Worm (Caenorhabditis elegans) whole organism, mixed stage, embryonic: ENCODE results near the gene C18B10.6.

Source experiments
- bed-3 ChIP-seq: fragments of 200-800 bp; sonication (Bioruptor generic); optimal IDR thresholded peaks from 3 replicates; lab custom pipeline; 2018; ENCODE audit warnings: mild to moderate bottlenecking, missing genetic modification characterization, moderate library complexity, missing compliant biosample characterization
- blmp-1 ChIP-seq: fragments of 150-350 bp; optimal IDR thresholded peaks from 2 replicates; lab custom pipeline; 2014; ENCODE audit warnings: missing biosample characterization, missing genetic modification characterization
- ceh-39 ChIP-seq: fragments of 150-350 bp; optimal IDR thresholded peaks from 2 replicates; lab custom pipeline; 2014; ENCODE audit warnings: missing biosample characterization, missing genetic modification characterization
- ceh-43 ChIP-seq: fragments of 200-800 bp; sonication (Bioruptor generic); optimal IDR thresholded peaks from 2 replicates; lab custom pipeline; 2018; ENCODE audit warnings: mild to moderate bottlenecking, missing genetic modification characterization, moderate library complexity, missing compliant biosample characterization
- ceh-83 ChIP-seq: fragments of 200-800 bp; sonication (Bioruptor generic); optimal IDR thresholded peaks from 2 replicates; lab custom pipeline; 2018; ENCODE audit warnings: mild to moderate bottlenecking, missing genetic modification characterization, missing compliant biosample characterization
- ces-1 ChIP-seq: fragments of 150-350 bp; optimal IDR thresholded peaks from 2 replicates; lab custom pipeline; 2014; ENCODE audit warnings: missing biosample characterization, missing genetic modification reagents, missing genetic modification characterization
- cnd-1 ChIP-seq: fragments of 200-800 bp; sonication (Bioruptor generic); optimal IDR thresholded peaks from 2 replicates; lab custom pipeline; 2018; ENCODE audit warnings: mild to moderate bottlenecking, missing genetic modification characterization, missing compliant biosample characterization
- drap-1 ChIP-seq: fragments of 200-800 bp; sonication (Bioruptor generic); optimal IDR thresholded peaks from 3 replicates; lab custom pipeline; 2018; ENCODE audit warnings: mild to moderate bottlenecking, missing genetic modification characterization, missing compliant biosample characterization
- elt-1 ChIP-seq: sonication (generic microtip); optimal IDR thresholded peaks from 2 replicates; lab custom pipeline; 2017; ENCODE audit warnings: missing genetic modification characterization, mild to moderate bottlenecking, missing compliant biosample characterization, antibody characterized with exemption, moderate library complexity, borderline replicate concordance; ENCODE audit not compliant: insufficient read depth
- elt-3 ChIP-seq: fragments of 150-350 bp; optimal IDR thresholded peaks from 2 replicates; lab custom pipeline; 2014; ENCODE audit warnings: missing biosample characterization, missing genetic modification characterization
- flh-1 ChIP-seq: fragments of 200-800 bp; sonication (Bioruptor generic); optimal IDR thresholded peaks from 2 replicates; lab custom pipeline; 2018; ENCODE audit warnings: mild to moderate bottlenecking, missing genetic modification characterization, moderate library complexity, missing compliant biosample characterization
- ham-2 ChIP-seq: fragments of 200-800 bp; sonication (Bioruptor generic); optimal IDR thresholded peaks from 2 replicates; lab custom pipeline; 2018; ENCODE audit warnings: mild to moderate bottlenecking, missing genetic modification characterization, missing compliant biosample characterization
- hlh-1 ChIP-seq: fragments of 150-350 bp; optimal IDR thresholded peaks from 2 replicates; lab custom pipeline; 2014; ENCODE audit warnings: missing biosample characterization, missing genetic modification reagents, missing genetic modification characterization
- lin-13 ChIP-seq: fragments of 150-350 bp; optimal IDR thresholded peaks from 2 replicates; lab custom pipeline; 2014; ENCODE audit warnings: missing biosample characterization, missing genetic modification characterization
- lin-32 ChIP-seq: fragments of 200-800 bp; sonication (Bioruptor generic); optimal IDR thresholded peaks from 2 replicates; lab custom pipeline; 2018; ENCODE audit warnings: mild to moderate bottlenecking, missing genetic modification characterization, missing compliant biosample characterization
- lsy-2 ChIP-seq: fragments of 150-350 bp; optimal IDR thresholded peaks from 2 replicates; lab custom pipeline; 2014; ENCODE audit warnings: missing biosample characterization, missing genetic modification characterization
- mab-5 ChIP-seq: fragments of 150-350 bp; optimal IDR thresholded peaks from 2 replicates; lab custom pipeline; 2014; ENCODE audit warnings: missing biosample characterization, missing genetic modification characterization
- mep-1 ChIP-seq: fragments of 150-350 bp; optimal IDR thresholded peaks from 2 replicates; lab custom pipeline; 2017; ENCODE audit warnings: missing biosample characterization, missing genetic modification reagents, missing genetic modification characterization, inconsistent platforms
- mls-2 ChIP-seq: sonication (generic microtip); optimal IDR thresholded peaks from 2 replicates; lab custom pipeline; 2016; ENCODE audit warnings: mild to moderate bottlenecking, missing genetic modification characterization, moderate library complexity, missing compliant biosample characterization
- nhr-2 ChIP-seq: fragments of 150-350 bp; optimal IDR thresholded peaks from 2 replicates; lab custom pipeline; 2014; ENCODE audit warnings: missing biosample characterization, missing genetic modification characterization
- nhr-237 ChIP-seq: fragments of 150-350 bp; optimal IDR thresholded peaks from 2 replicates; lab custom pipeline; 2014; ENCODE audit warnings: missing biosample characterization, missing genetic modification characterization
- nhr-28 ChIP-seq: fragments of 150-350 bp; optimal IDR thresholded peaks from 2 replicates; lab custom pipeline; 2014; ENCODE audit warnings: missing biosample characterization, missing genetic modification characterization
- pha-4 ChIP-seq: fragments of 150-350 bp; optimal IDR thresholded peaks from 2 replicates; lab custom pipeline; 2018; ENCODE audit warnings: missing biosample characterization, missing genetic modification reagents, missing genetic modification characterization
- sem-2 ChIP-seq: fragments of 200-800 bp; sonication (Bioruptor generic); optimal IDR thresholded peaks from 2 replicates; lab custom pipeline; 2018; ENCODE audit warnings: mild to moderate bottlenecking, missing genetic modification characterization, missing compliant biosample characterization
- snpc-4 ChIP-seq: fragments of 150-350 bp; optimal IDR thresholded peaks from 2 replicates; lab custom pipeline; 2014; ENCODE audit warnings: missing biosample characterization, missing genetic modification characterization
- sptf-1 ChIP-seq: sonication (generic microtip); optimal IDR thresholded peaks from 2 replicates; lab custom pipeline; 2017; ENCODE audit warnings: mild to moderate bottlenecking, missing genetic modification characterization, moderate library complexity, missing compliant biosample characterization
- tbx-8 ChIP-seq: fragments of 200-800 bp; sonication (Bioruptor generic); optimal IDR thresholded peaks from 2 replicates; lab custom pipeline; 2018; ENCODE audit warnings: mild to moderate bottlenecking, missing genetic modification characterization, moderate library complexity, missing compliant biosample characterization
- unc-120 ChIP-seq: sonication (generic microtip); optimal IDR thresholded peaks from 2 replicates; lab custom pipeline; 2017; ENCODE audit warnings: missing genetic modification characterization, missing compliant biosample characterization; ENCODE audit not compliant: poor library complexity, severe bottlenecking
- unc-39 ChIP-seq: fragments of 150-350 bp; optimal IDR thresholded peaks from 2 replicates; lab custom pipeline; 2014; ENCODE audit warnings: missing biosample characterization, missing genetic modification characterization
- unc-62 ChIP-seq: fragments of 150-350 bp; optimal IDR thresholded peaks from 2 replicates; lab custom pipeline; 2014; ENCODE audit warnings: missing biosample characterization, missing genetic modification reagents, missing genetic modification characterization
- zip-8 ChIP-seq: fragments of 150-350 bp; optimal IDR thresholded peaks from 2 replicates; lab custom pipeline; 2014; ENCODE audit warnings: missing biosample characterization, missing genetic modification characterization

Gene C18B10.6

DNA sequence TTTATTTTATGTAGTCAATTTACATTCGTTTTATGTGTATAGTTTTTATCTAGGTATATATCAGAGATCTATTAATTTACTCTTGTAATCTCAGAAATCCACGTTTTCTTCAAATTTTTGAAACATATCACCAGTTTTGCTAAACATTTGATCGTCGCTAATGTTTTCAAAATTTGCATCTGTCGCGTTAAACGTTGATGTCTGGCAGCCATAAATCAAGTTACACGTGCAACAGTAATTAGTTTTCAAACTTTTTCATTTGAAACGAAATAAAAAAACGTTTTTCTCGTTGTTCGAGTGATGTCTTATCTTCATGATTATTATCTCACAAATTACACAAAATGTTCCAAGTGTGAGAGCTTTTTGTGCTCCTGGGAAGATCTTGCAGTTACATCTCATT lies 16.6 kb upstream of the C18B10.6 start, which contains the start of gene srh-79:
Gene srh-79 (plus strand): TSS at position 301 of the 400 bp plus-strand sequence.
- no peak for TF ChIP-seq ceh-83 (GFP tag; lab: Kevin White, UChicago)
- TF ChIP-seq ham-2, result no peak
- no peak for TF ChIP-seq mls-2 (tag; lab: Kevin White, UChicago)
- TF ChIP-seq tbx-8 (GFP tag; lab: Kevin White, UChicago), result no peak
- TF ChIP-seq sem-2 (GFP tag; lab: Kevin White, UChicago), result no peak
- no peak for TF ChIP-seq unc-120
- TF ChIP-seq ces-1 (GFP tag; lab: Kevin White, UChicago), result no peak
- TF ChIP-seq cnd-1, result no peak
- no peak for TF ChIP-seq nhr-2 (tag; lab: Kevin White, UChicago)
- TF ChIP-seq pha-4 (tag; lab: Kevin White, UChicago), result no peak
- TF ChIP-seq ceh-43 (GFP tag; lab: Kevin White, UChicago), result no peak
- TF ChIP-seq nhr-237 (tag; lab: Kevin White, UChicago), result no peak
- TF ChIP-seq lin-32, result no peak

DNA sequence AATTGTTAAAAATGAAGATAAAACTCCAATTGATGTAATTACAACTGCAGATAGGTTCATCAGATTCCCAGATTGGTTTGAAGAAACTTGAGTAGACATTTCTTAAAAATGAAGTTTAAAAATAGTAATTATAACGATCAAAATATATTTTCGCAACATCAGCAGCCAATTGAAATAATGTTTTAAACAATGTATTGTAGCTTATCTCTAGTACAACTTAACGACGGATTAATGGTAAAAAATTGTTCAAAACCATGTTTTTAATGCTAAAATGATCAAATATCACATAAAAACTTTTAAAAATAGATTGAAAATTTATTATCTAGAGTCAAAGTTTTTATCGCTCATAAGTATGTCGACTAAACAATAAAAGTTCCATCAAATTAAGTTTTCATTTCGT lies 14.3 kb upstream of the C18B10.6 start, which contains the start of gene srbc-11:
Gene srbc-11 (minus strand): TSS at position 101 of the 400 bp plus-strand sequence.
- TF ChIP-seq sem-2 (GFP tag; lab: Kevin White, UChicago), result no peak
- no peak for TF ChIP-seq nhr-2 (tag; lab: Kevin White, UChicago)
- TF ChIP-seq bed-3 (GFP tag; lab: Kevin White, UChicago), result no peak
- no peak for TF ChIP-seq ceh-43 (GFP tag; lab: Kevin White, UChicago)
- TF ChIP-seq unc-39 (tag; lab: Kevin White, UChicago), result no peak
- no peak for TF ChIP-seq elt-1
- no peak for TF ChIP-seq ham-2

DNA sequence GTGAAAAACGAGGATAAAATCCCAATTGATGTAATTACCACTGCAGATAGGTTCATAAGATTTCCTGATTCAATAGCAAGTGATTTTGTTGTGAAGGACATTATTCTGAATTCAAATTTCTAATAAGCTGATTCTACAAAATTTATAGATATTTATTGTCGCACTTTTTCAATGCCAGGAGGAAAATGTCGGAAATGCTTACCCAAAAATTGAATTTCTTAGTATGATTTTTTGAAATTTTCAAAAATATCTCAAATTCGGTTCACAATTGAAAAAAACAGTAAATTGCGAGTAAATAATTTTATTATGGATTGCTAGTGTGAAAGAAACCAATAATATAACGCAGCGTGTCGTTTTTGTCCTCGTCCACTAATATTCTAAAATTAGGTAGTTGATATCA lies 12.1 kb upstream of the C18B10.6 start, which contains the start of gene srbc-10:
Gene srbc-10 (minus strand): TSS at position 101 of the 400 bp plus-strand sequence.
- TF ChIP-seq lsy-2 (tag; lab: Kevin White, UChicago), result no peak
- TF ChIP-seq elt-1, result no peak
- no peak for TF ChIP-seq blmp-1 (tag; lab: Kevin White, UChicago)
- no peak for TF ChIP-seq lin-13
- TF ChIP-seq nhr-237 (tag; lab: Kevin White, UChicago), result no peak
- TF ChIP-seq unc-62 (GFP tag; lab: Kevin White, UChicago), result no peak
- no peak for TF ChIP-seq ceh-39 (tag; lab: Kevin White, UChicago)
- TF ChIP-seq elt-3 (tag; lab: Kevin White, UChicago), result no peak
- no peak for TF ChIP-seq ces-1 (GFP tag; lab: Kevin White, UChicago)
- no peak for TF ChIP-seq lin-32
- no peak for TF ChIP-seq nhr-28 (tag; lab: Kevin White, UChicago)
- no peak for TF ChIP-seq flh-1 (GFP tag; lab: Kevin White, UChicago)

DNA sequence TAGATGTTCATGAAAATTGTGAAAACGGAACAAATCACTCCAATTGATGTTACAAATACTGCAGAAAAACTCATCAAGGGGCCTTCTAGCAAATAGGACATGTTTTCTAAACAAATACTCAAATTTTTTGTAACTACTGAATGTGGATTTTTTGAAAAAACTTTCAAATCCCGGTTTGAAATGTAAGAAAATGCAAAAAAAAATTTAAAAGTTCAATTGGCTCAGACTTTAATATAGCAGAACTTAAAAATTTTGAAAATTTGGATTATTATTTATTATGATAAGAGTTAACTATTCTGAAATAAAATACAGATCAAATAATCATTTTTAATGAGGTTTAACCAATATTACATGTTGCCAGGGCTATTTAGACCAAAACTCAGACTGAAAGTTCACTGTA lies 9.5 kb upstream of the C18B10.6 start, which contains the start of gene srbc-9:
Gene srbc-9 (minus strand): TSS at position 101 of the 400 bp plus-strand sequence.
- TF ChIP-seq ces-1 (GFP tag; lab: Kevin White, UChicago), result no peak
- TF ChIP-seq mls-2 (tag; lab: Kevin White, UChicago), result no peak
- TF ChIP-seq snpc-4 (tag; lab: Kevin White, UChicago), result no peak
- TF ChIP-seq, all 35 proteins: peak for 0

DNA sequence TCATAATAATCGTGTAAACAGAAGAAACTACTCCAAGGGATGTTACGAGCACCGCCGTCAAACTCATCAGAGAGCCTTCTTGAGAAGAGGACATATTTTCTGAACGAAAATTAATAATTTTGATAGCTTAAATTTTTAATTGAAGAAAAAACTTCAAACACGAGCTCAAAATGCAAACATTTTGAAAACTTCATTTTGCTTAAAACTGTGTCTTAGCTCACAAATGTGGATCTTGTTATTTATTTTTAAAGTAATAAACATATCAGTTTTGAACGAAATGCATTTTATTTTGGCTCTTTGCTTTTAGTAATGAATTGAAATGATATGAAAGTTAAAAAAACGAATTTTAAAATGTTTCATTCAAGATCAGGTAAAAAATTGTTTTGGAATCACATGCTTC lies 6.7 kb upstream of the C18B10.6 start, which contains the start of gene srbc-7:
Gene srbc-7 (minus strand): TSS at position 101 of the 400 bp plus-strand sequence.
- no peak for TF ChIP-seq sptf-1
- TF ChIP-seq ham-2, result no peak
- TF ChIP-seq mep-1 (tag; lab: Kevin White, UChicago), result no peak
- TF ChIP-seq mls-2 (tag; lab: Kevin White, UChicago), result no peak
- TF ChIP-seq unc-39 (tag; lab: Kevin White, UChicago), result no peak
- no peak for TF ChIP-seq sem-2 (GFP tag; lab: Kevin White, UChicago)
- TF ChIP-seq zip-8 (tag; lab: Kevin White, UChicago), result no peak
- no peak for TF ChIP-seq unc-62 (GFP tag; lab: Kevin White, UChicago)
- TF ChIP-seq ceh-39 (tag; lab: Kevin White, UChicago), result no peak
- no peak for TF ChIP-seq snpc-4 (tag; lab: Kevin White, UChicago)
- no peak for TF ChIP-seq hlh-1
- no peak for TF ChIP-seq mab-5 (tag; lab: Kevin White, UChicago)
- TF ChIP-seq drap-1, result no peak
- TF ChIP-seq tbx-8 (GFP tag; lab: Kevin White, UChicago), result no peak
- TF ChIP-seq ces-1 (GFP tag; lab: Kevin White, UChicago), result no peak
- no peak for TF ChIP-seq flh-1 (GFP tag; lab: Kevin White, UChicago)
